Fruit fly (Drosophila melanogaster) whole organism, embryonic: ENCODE results near the gene mRpL17.

Experiments used
- Antp ChIP-seq: fragments of 200-800 bp; sonication (Bioruptor generic); optimal IDR thresholded peaks from 3 replicates; lab custom pipeline; 2016; ENCODE audit warnings: missing biosample characterization, missing genetic modification characterization
- CG1024 ChIP-seq: fragments of 200-800 bp; sonication (Bioruptor generic); IDR thresholded peaks from 2 replicates; pipeline ENCODE4 v1.3.6; 2022; ENCODE audit warnings: missing biosample characterization, missing genetic modification characterization
- CG10654 ChIP-seq: fragments of 200-800 bp; sonication (Bioruptor generic); optimal IDR thresholded peaks from 2 replicates; lab custom pipeline; 2016; ENCODE audit warnings: missing biosample characterization, missing genetic modification characterization
- CG11456 ChIP-seq: fragments of 200-800 bp; sonication (Bioruptor generic); IDR thresholded peaks from 3 replicates; pipeline ENCODE4 v1.3.6; 2022; ENCODE audit warnings: missing biosample characterization, missing genetic modification characterization
- CG13287 ChIP-seq: fragments of 200-800 bp; sonication (Bioruptor generic); IDR thresholded peaks from 2 replicates; pipeline ENCODE4 v1.3.6; 2022; ENCODE audit warnings: missing biosample characterization, missing genetic modification characterization; ENCODE audit not compliant: partially characterized antibody
- CG13296 ChIP-seq: fragments of 200-800 bp; sonication (Bioruptor generic); optimal IDR thresholded peaks from 3 replicates; lab custom pipeline; 2018; ENCODE audit warnings: missing biosample characterization, mild to moderate bottlenecking, missing genetic modification characterization
- CG13894 ChIP-seq: fragments of 200-800 bp; sonication (Bioruptor generic); optimal IDR thresholded peaks from 3 replicates; lab custom pipeline; 2018; ENCODE audit warnings: missing biosample characterization, mild to moderate bottlenecking, missing genetic modification characterization, moderate library complexity
- CG15011 ChIP-seq: fragments of 200-800 bp; sonication (Bioruptor generic); optimal IDR thresholded peaks from 3 replicates; lab custom pipeline; 2018; ENCODE audit warnings: missing biosample characterization, mild to moderate bottlenecking, missing genetic modification characterization
- CG16779 ChIP-seq: fragments of 200-800 bp; sonication (Bioruptor generic); IDR thresholded peaks from 2 replicates; pipeline ENCODE4 v1.3.6; 2022; ENCODE audit warnings: missing biosample characterization, missing genetic modification characterization
- CG18619 ChIP-seq: fragments of 200-800 bp; sonication (Bioruptor generic); optimal IDR thresholded peaks from 3 replicates; lab custom pipeline; 2017; ENCODE audit warnings: missing biosample characterization, mild to moderate bottlenecking, missing genetic modification characterization
- CG18764 ChIP-seq: fragments of 200-800 bp; sonication (Bioruptor generic); optimal IDR thresholded peaks from 3 replicates; lab custom pipeline; 2016; ENCODE audit warnings: missing biosample characterization, missing genetic modification characterization
- CG2199 ChIP-seq: fragments of 200-800 bp; sonication (Bioruptor generic); IDR thresholded peaks from 3 replicates; pipeline ENCODE4 v1.3.6; 2022; ENCODE audit warnings: missing biosample characterization, missing genetic modification characterization
- CG3163 ChIP-seq: fragments of 200-800 bp; sonication (Bioruptor generic); optimal IDR thresholded peaks from 3 replicates; lab custom pipeline; 2016; ENCODE audit warnings: missing biosample characterization, missing genetic modification characterization
- CG32772 ChIP-seq: fragments of 200-800 bp; sonication (Bioruptor generic); IDR thresholded peaks from 2 replicates; pipeline ENCODE4 v1.3.6; 2022; ENCODE audit warnings: missing biosample characterization, missing genetic modification characterization
- CG3407 ChIP-seq: fragments of 200-800 bp; sonication (Bioruptor generic); optimal IDR thresholded peaks from 2 replicates; lab custom pipeline; 2018; ENCODE audit warnings: missing biosample characterization, mild to moderate bottlenecking, missing genetic modification characterization
- CG9876 ChIP-seq: fragments of 200-800 bp; sonication (Bioruptor generic); optimal IDR thresholded peaks from 2 replicates; lab custom pipeline; 2016; ENCODE audit warnings: missing biosample characterization, missing genetic modification characterization
- CTCF ChIP-seq: fragments of 200-800 bp; sonication (Bioruptor generic); optimal IDR thresholded peaks from 2 replicates; lab custom pipeline; 2017; ENCODE audit warnings: missing biosample characterization, mild to moderate bottlenecking, missing genetic modification characterization, moderate library complexity
- D ChIP-seq, 2 experiments: fragments of 200-800 bp in 1 of 2; fragments of >200 bp in 1 of 2; sonication (Bioruptor generic) in 1 of 2; optimal IDR thresholded peaks; 2 replicates in 1 of 2; 3 replicates in 1 of 2; lab custom pipeline; 2017; ENCODE audit warnings: mild to moderate bottlenecking in 1 of 2, missing biosample characterization in 1 of 2, missing genetic modification characterization in 1 of 2, missing genetic modification reagents in 1 of 2
- Dbx ChIP-seq: fragments of 200-800 bp; sonication (Bioruptor generic); IDR thresholded peaks from 3 replicates; pipeline ENCODE4 v1.3.6; 2022; ENCODE audit warnings: missing biosample characterization, missing genetic modification characterization
- Drgx ChIP-seq: fragments of 200-800 bp; sonication (Bioruptor generic); IDR thresholded peaks from 2 replicates; pipeline ENCODE4 v1.3.6; 2022; ENCODE audit warnings: missing biosample characterization, missing genetic modification characterization
- Hsf ChIP-seq: fragments of 200-800 bp; sonication (Bioruptor generic); optimal IDR thresholded peaks from 3 replicates; lab custom pipeline; 2016; ENCODE audit warnings: missing biosample characterization, missing genetic modification characterization
- Rfx ChIP-seq: fragments of 200-800 bp; sonication (Bioruptor generic); IDR thresholded peaks from 2 replicates; pipeline ENCODE4 v1.3.6; 2022; ENCODE audit warnings: missing biosample characterization, missing genetic modification characterization
- Rx ChIP-seq: fragments of 200-800 bp; sonication (Bioruptor generic); IDR thresholded peaks from 2 replicates; pipeline ENCODE4 v1.3.6; 2022; ENCODE audit warnings: missing biosample characterization, missing genetic modification characterization
- Sin3A ChIP-seq: fragments of >200 bp; optimal IDR thresholded peaks from 2 replicates; lab custom pipeline; 2018
- Six4 ChIP-seq: fragments of 200-800 bp; sonication (Bioruptor generic); optimal IDR thresholded peaks from 2 replicates; lab custom pipeline; 2016; ENCODE audit warnings: missing biosample characterization, missing genetic modification characterization
- TFAM ChIP-seq: fragments of 200-800 bp; sonication (Bioruptor generic); optimal IDR thresholded peaks from 2 replicates; lab custom pipeline; 2017; ENCODE audit warnings: missing biosample characterization, missing genetic modification characterization, inconsistent platforms
- Xbp1 ChIP-seq: fragments of 200-800 bp; sonication (Bioruptor generic); optimal IDR thresholded peaks from 3 replicates; lab custom pipeline; 2016; ENCODE audit warnings: missing biosample characterization, mild to moderate bottlenecking, missing genetic modification characterization
- bbx ChIP-seq: fragments of 200-800 bp; sonication (Bioruptor generic); IDR thresholded peaks from 2 replicates; pipeline ENCODE4 v1.3.6; 2022; ENCODE audit warnings: missing biosample characterization, missing genetic modification characterization; ENCODE audit not compliant: partially characterized antibody
- bigmax ChIP-seq: fragments of 200-800 bp; sonication (Bioruptor generic); optimal IDR thresholded peaks from 2 replicates; lab custom pipeline; 2018; ENCODE audit warnings: missing biosample characterization, mild to moderate bottlenecking, missing genetic modification characterization
- eyg ChIP-seq: fragments of 200-800 bp; sonication (Bioruptor generic); optimal IDR thresholded peaks from 3 replicates; lab custom pipeline; 2016; ENCODE audit warnings: missing biosample characterization, missing genetic modification characterization
- grau ChIP-seq: fragments of 200-800 bp; optimal IDR thresholded peaks from 3 replicates; lab custom pipeline; 2019; ENCODE audit warnings: missing biosample characterization, mild to moderate bottlenecking, missing genetic modification characterization, moderate library complexity
- jing ChIP-seq: fragments of 200-800 bp; sonication (Bioruptor generic); optimal IDR thresholded peaks from 2 replicates; lab custom pipeline; 2018; ENCODE audit warnings: missing biosample characterization, mild to moderate bottlenecking, missing genetic modification characterization
- nom ChIP-seq: fragments of 200-800 bp; sonication (Bioruptor generic); optimal IDR thresholded peaks from 2 replicates; lab custom pipeline; 2017; ENCODE audit warnings: missing biosample characterization, missing genetic modification characterization, mild to moderate bottlenecking, moderate library complexity, missing genetic modification reagents
- oc ChIP-seq: fragments of 200-800 bp; sonication (Bioruptor generic); optimal IDR thresholded peaks from 2 replicates; lab custom pipeline; 2018; ENCODE audit warnings: missing biosample characterization, mild to moderate bottlenecking, missing genetic modification characterization, moderate library complexity
- onecut ChIP-seq: fragments of 200-800 bp; sonication (Bioruptor generic); IDR thresholded peaks from 2 replicates; pipeline ENCODE4 v1.3.6; 2022; ENCODE audit warnings: missing biosample characterization, missing genetic modification characterization
- otp ChIP-seq: fragments of 200-800 bp; sonication (Bioruptor generic); IDR thresholded peaks from 3 replicates; pipeline ENCODE4, ENCODE4 v1.3.6; 2022; ENCODE audit warnings: missing biosample characterization, missing genetic modification characterization
- pb ChIP-seq: fragments of 200-800 bp; sonication (Bioruptor generic); optimal IDR thresholded peaks from 3 replicates; lab custom pipeline; 2016; ENCODE audit warnings: missing biosample characterization, missing genetic modification characterization
- pfk ChIP-seq: fragments of 200-800 bp; sonication (Bioruptor generic); optimal IDR thresholded peaks from 2 replicates; lab custom pipeline; 2018; ENCODE audit warnings: missing biosample characterization, mild to moderate bottlenecking, missing genetic modification characterization, moderate library complexity
- phol ChIP-seq: fragments of 200-800 bp; sonication (Bioruptor generic); optimal IDR thresholded peaks from 3 replicates; lab custom pipeline; 2018; ENCODE audit warnings: missing biosample characterization, mild to moderate bottlenecking, missing genetic modification characterization, moderate library complexity
- sd ChIP-seq: fragments of 200-800 bp; sonication (Bioruptor generic); optimal IDR thresholded peaks from 3 replicates; lab custom pipeline; 2018; ENCODE audit warnings: missing biosample characterization, mild to moderate bottlenecking, missing genetic modification characterization, moderate library complexity
- sens ChIP-seq: fragments of 200-800 bp; sonication (Bioruptor generic); peaks from one replicate; lab custom pipeline; 2016; ENCODE audit warnings: missing biosample characterization, missing genetic modification characterization
- sisA ChIP-seq: fragments of 200-800 bp; sonication (Bioruptor generic); IDR thresholded peaks from 2 replicates; pipeline ENCODE4 v1.3.6; 2022; ENCODE audit warnings: missing biosample characterization, missing genetic modification characterization
- so ChIP-seq: fragments of 200-800 bp; sonication (Bioruptor generic); IDR thresholded peaks from 3 replicates; pipeline ENCODE4 v1.3.6; 2022; ENCODE audit warnings: missing biosample characterization, missing genetic modification characterization
- sqz ChIP-seq: fragments of 200-800 bp; sonication (Bioruptor generic); optimal IDR thresholded peaks from 3 replicates; lab custom pipeline; 2018; ENCODE audit warnings: missing biosample characterization, mild to moderate bottlenecking, missing genetic modification characterization
- sr ChIP-seq: fragments of 200-800 bp; sonication (Bioruptor generic); IDR thresholded peaks from 3 replicates; pipeline ENCODE4 v1.3.6; 2022; ENCODE audit warnings: missing biosample characterization, missing genetic modification characterization
- stc ChIP-seq: fragments of 200-800 bp; sonication (Bioruptor generic); IDR thresholded peaks from 2 replicates; pipeline ENCODE4 v1.3.6; 2022; ENCODE audit warnings: missing biosample characterization, missing genetic modification characterization
- tna ChIP-seq: fragments of 200-800 bp; sonication (Bioruptor generic); IDR thresholded peaks from 2 replicates; pipeline ENCODE4 v1.3.6; 2022; ENCODE audit warnings: missing biosample characterization, missing genetic modification characterization; ENCODE audit not compliant: partially characterized antibody
- twi ChIP-seq: fragments of 200-800 bp; optimal IDR thresholded peaks from 2 replicates; lab custom pipeline; 2019; ENCODE audit warnings: missing biosample characterization, mild to moderate bottlenecking, missing genetic modification characterization, moderate library complexity
- z ChIP-seq: fragments of 200-800 bp; sonication (Bioruptor generic); IDR thresholded peaks from 3 replicates; pipeline ENCODE4 v1.3.6; 2022; ENCODE audit warnings: missing biosample characterization, missing genetic modification characterization
- zen2 ChIP-seq: fragments of 200-800 bp; sonication (Bioruptor generic); IDR thresholded peaks from 3 replicates; pipeline ENCODE4 v1.3.6; 2022; ENCODE audit warnings: missing biosample characterization, missing genetic modification characterization; ENCODE audit not compliant: partially characterized antibody

The mRpL17 gene

dm6 chr3L:271501-272249 lies 7.1 kb downstream of the mRpL17 start (continued):
- TF ChIP-seq CG2199 (GFP tag; lab: Robert Waterston, UW) = peak; percentile 92; the same call in 2 of the 3 replicates
- peak; percentile 26; the same call in 1 of the 3 replicates for TF ChIP-seq so
- TF ChIP-seq Rfx (GFP tag; lab: Robert Waterston, UW) = peak; percentile 30; the same call in 1 of the 2 replicates
- no peak for TF ChIP-seq Antp (GFP tag; lab: Kevin White, UChicago)
- peak; percentile 88 for TF ChIP-seq sr (GFP tag; lab: Robert Waterston, UW)
- TF ChIP-seq CG13894 (tag; lab: Kevin White, UChicago) = peak; percentile 43
- TF ChIP-seq CG1024 (GFP tag; lab: Robert Waterston, UW) = no peak
- TF ChIP-seq CG10654 = no peak
- TF ChIP-seq phol = no peak
- TF ChIP-seq CG32772 (GFP tag; lab: Robert Waterston, UW) = no peak
- TF ChIP-seq CG3163 = no peak
- peak; percentile 57; the same call in 2 of the 3 replicates for TF ChIP-seq zen2
- TF ChIP-seq Xbp1 (GFP tag; lab: Kevin White, UChicago) = no peak
- TF ChIP-seq CG11456 (GFP tag; lab: Robert Waterston, UW) = no peak
- TF ChIP-seq bbx (GFP tag; lab: Robert Waterston, UW) = peak; percentile 78
- TF ChIP-seq sqz (GFP tag; lab: Kevin White, UChicago) = no peak
- TF ChIP-seq CG16779 (GFP tag; lab: Robert Waterston, UW) = 0 out of 2 replicates have a peak, but pooled peaks have one; percentile 44
- TF ChIP-seq Dbx (GFP tag; lab: Robert Waterston, UW) = 0 out of 3 replicates have a peak, but pooled peaks have one; percentile 28
- peak; percentile 67 for TF ChIP-seq tna (GFP tag; lab: Robert Waterston, UW)
- 0 out of 3 replicates have a peak, but pooled peaks have one; percentile 30 for TF ChIP-seq otp (GFP tag; lab: Robert Waterston, UW)
- no peak for TF ChIP-seq CTCF (GFP tag; lab: Kevin White, UChicago)
- no peak for TF ChIP-seq stc (GFP tag; lab: Robert Waterston, UW)
- TF ChIP-seq CG3407 (GFP tag; lab: Kevin White, UChicago) = no peak
- peak; percentile 58 for TF ChIP-seq D (optimal IDR thresholded peaks at IDR 0.05; lab: Kevin White, UChicago)
- no peak for TF ChIP-seq D (GFP tag; optimal IDR thresholded peaks at IDR 0.05; lab: Kevin White, UChicago)
- TF ChIP-seq pb (GFP tag; lab: Kevin White, UChicago) = no peak
- no peak for TF ChIP-seq CG13296 (GFP tag; lab: Kevin White, UChicago)
- no peak for TF ChIP-seq sens (GFP tag; lab: Kevin White, UChicago)
- TF ChIP-seq Sin3A (lab: Kevin White, UChicago) = no peak
- no peak for TF ChIP-seq oc
- TF ChIP-seq onecut (GFP tag; lab: Robert Waterston, UW) = no peak
- TF ChIP-seq grau = no peak
- no peak for TF ChIP-seq TFAM (GFP tag; lab: Kevin White, UChicago)
- TF ChIP-seq z (GFP tag; lab: Robert Waterston, UW) = peak; percentile 99
- no peak for TF ChIP-seq jing (GFP tag; lab: Kevin White, UChicago)
- no peak for TF ChIP-seq CG15011 (GFP tag; lab: Kevin White, UChicago)
- no peak for TF ChIP-seq pfk (GFP tag; lab: Kevin White, UChicago)
- no peak for TF ChIP-seq eyg (GFP tag; lab: Kevin White, UChicago)
- no peak for TF ChIP-seq sd (tag; lab: Kevin White, UChicago)
- TF ChIP-seq nom (GFP tag; lab: Kevin White, UChicago) = peak; percentile 43
- TF ChIP-seq Six4 = no peak
- TF ChIP-seq sisA (GFP tag; lab: Robert Waterston, UW) = no peak
- TF ChIP-seq CG13287 (GFP tag; lab: Robert Waterston, UW) = peak; percentile 51; the same call in 1 of the 2 replicates
- no peak for TF ChIP-seq CG18764 (GFP tag; lab: Kevin White, UChicago)
- TF ChIP-seq CG18619 (GFP tag; lab: Kevin White, UChicago) = no peak
- TF ChIP-seq Hsf (GFP tag; lab: Kevin White, UChicago) = no peak
- TF ChIP-seq bigmax (GFP tag; lab: Kevin White, UChicago) = no peak
- TF ChIP-seq CG9876 (GFP tag; lab: Kevin White, UChicago) = no peak
- no peak for TF ChIP-seq Drgx (GFP tag; lab: Robert Waterston, UW)
- TF ChIP-seq Rx (GFP tag; lab: Robert Waterston, UW) = no peak
- peak; percentile 93 for TF ChIP-seq twi (tag; lab: Kevin White, UChicago)
